Fruit fly (Drosophila melanogaster): ENCODE results near the gene CG1907.

Gene CG1907

dm6 chr3R:29618515-29619157 lies at the start of gene CG1907 (continued):
- peak; percentile 98 for TF ChIP-seq gsb-n (tag; optimal IDR thresholded peaks at IDR 0.05)
- TF ChIP-seq CG10321 (GFP tag; IDR thresholded peaks at IDR 0.05): peak; percentile 86
- peak; percentile 94 for TF ChIP-seq lbe (GFP tag; optimal IDR thresholded peaks at IDR 0.05)
- peak; percentile 95 for TF ChIP-seq CG13123 (GFP tag; optimal IDR thresholded peaks at IDR 0.05)
- peak; percentile 98 for TF ChIP-seq CG13296 (GFP tag; optimal IDR thresholded peaks at IDR 0.05)
- peak; percentile 94 for TF ChIP-seq CkIIα-i1 (GFP tag; IDR thresholded peaks at IDR 0.05)
- no peak for TF ChIP-seq prd (optimal IDR thresholded peaks at IDR 0.05)
- TF ChIP-seq prd (GFP tag; IDR thresholded peaks at IDR 0.05): peak; percentile 99
- TF ChIP-seq CG3065 (GFP tag; optimal IDR thresholded peaks at IDR 0.05): peak; percentile 91
- peak; percentile 96 for TF ChIP-seq CG34376 (GFP tag; optimal IDR thresholded peaks at IDR 0.05)
- TF ChIP-seq Dfd (GFP tag; optimal IDR thresholded peaks at IDR 0.05): no peak
- TF ChIP-seq CG8359 (GFP tag; optimal IDR thresholded peaks at IDR 0.05; ENCODE audit: borderline replicate concordance): peak; percentile 95
- peak; percentile 99 for TF ChIP-seq CG6813 (GFP tag; optimal IDR thresholded peaks at IDR 0.05)
- TF ChIP-seq D19A (tag; optimal IDR thresholded peaks at IDR 0.05): peak; percentile 95
- peak; percentile 91 for TF ChIP-seq CG8281 (tag; optimal IDR thresholded peaks at IDR 0.05)
- TF ChIP-seq CG7786 (GFP tag; optimal IDR thresholded peaks at IDR 0.05): peak; percentile 80
- TF ChIP-seq CG10979 (tag; optimal IDR thresholded peaks at IDR 0.05): peak; percentile 99
- peak; percentile 88 for TF ChIP-seq mam (GFP tag; optimal IDR thresholded peaks at IDR 0.05)
- TF ChIP-seq CG2889 (GFP tag; IDR thresholded peaks at IDR 0.05): peak; percentile 94
- TF ChIP-seq CG8765 (GFP tag; IDR thresholded peaks at IDR 0.05): peak; percentile 97
- peak; percentile 99 for TF ChIP-seq CG17361 (GFP tag; IDR thresholded peaks at IDR 0.05)
- TF ChIP-seq trem (tag; optimal IDR thresholded peaks at IDR 0.05): peak; percentile 96
- peak; percentile 99 for TF ChIP-seq CG18262 (tag; optimal IDR thresholded peaks at IDR 0.05)
- peak; percentile 61 for TF ChIP-seq CG3163 (GFP tag; optimal IDR thresholded peaks at IDR 0.05)
- TF ChIP-seq Doc3 (GFP tag; IDR thresholded peaks at IDR 0.05; ENCODE audit: partially characterized antibody): no peak
- TF ChIP-seq chn (GFP tag; optimal IDR thresholded peaks at IDR 0.05): peak; percentile 90
- peak; percentile 98 for TF ChIP-seq tap (tag; optimal IDR thresholded peaks at IDR 0.05)
- peak; percentile 87 for TF ChIP-seq Adf1 (GFP tag; IDR thresholded peaks at IDR 0.05)
- TF ChIP-seq CG18619 (GFP tag; optimal IDR thresholded peaks at IDR 0.05): peak; percentile 96
- peak; percentile 96 for TF ChIP-seq Fer2 (tag; optimal IDR thresholded peaks at IDR 0.05)
- TF ChIP-seq CG7745 (tag; optimal IDR thresholded peaks at IDR 0.05): peak; percentile 83
- TF ChIP-seq wor (GFP tag; IDR thresholded peaks at IDR 0.05): peak; percentile 97
- TF ChIP-seq bab2 (GFP tag; optimal IDR thresholded peaks at IDR 0.05): peak; percentile 88
- TF ChIP-seq CG4854 (GFP tag; optimal IDR thresholded peaks at IDR 0.05): peak; percentile 84
- TF ChIP-seq CG12236 (GFP tag; optimal IDR thresholded peaks at IDR 0.05): peak; percentile 48
- TF ChIP-seq Bdp1 (GFP tag; optimal IDR thresholded peaks at IDR 0.05): peak; percentile 78
- TF ChIP-seq Ets65A (GFP tag): peak; percentile 97
- peak; percentile 99 for TF ChIP-seq CG32767 (GFP tag; IDR thresholded peaks at IDR 0.05)
- peak; percentile 76 for TF ChIP-seq Camta (GFP tag; optimal IDR thresholded peaks at IDR 0.05)
- no peak for TF ChIP-seq sima (GFP tag; optimal IDR thresholded peaks at IDR 0.05)
- TF ChIP-seq CG42726 (GFP tag; IDR thresholded peaks at IDR 0.05; ENCODE audit: partially characterized antibody): no peak
- peak; percentile 95 for TF ChIP-seq CG12155 (GFP tag; optimal IDR thresholded peaks at IDR 0.05)
- peak; percentile 21 for TF ChIP-seq HmgD (GFP tag; optimal IDR thresholded peaks at IDR 0.05)
- TF ChIP-seq unc-4 (GFP tag; IDR thresholded peaks at IDR 0.05; ENCODE audit: partially characterized antibody): peak; percentile 43; the same call in 1 of the 2 replicates
- TF ChIP-seq CG3407 (GFP tag; optimal IDR thresholded peaks at IDR 0.05): peak; percentile 96
- peak; percentile 83 for TF ChIP-seq CG3838 (GFP tag; optimal IDR thresholded peaks at IDR 0.05)
- peak; percentile 99 for TF ChIP-seq CG11695 (GFP tag; IDR thresholded peaks at IDR 0.05)
- TF ChIP-seq CG1603 (tag; optimal IDR thresholded peaks at IDR 0.05): peak; percentile 84
- peak; percentile 96 for TF ChIP-seq CG9215 (GFP tag; IDR thresholded peaks at IDR 0.05)
- no peak for TF ChIP-seq h (optimal IDR thresholded peaks at IDR 0.05)
- peak; percentile 82 for TF ChIP-seq pnt (GFP tag; optimal IDR thresholded peaks at IDR 0.05)
